Fruit fly (Drosophila melanogaster): ENCODE measurements around the gene CG17078.

dm6 chr2L:290373-290772 is 12.3 kb upstream of the CG17078 start:
- TF ChIP-seq tj (GFP tag; optimal IDR thresholded peaks at IDR 0.05): no peak
- no peak for TF ChIP-seq kay (GFP tag; ENCODE audit: borderline replicate concordance)
- no peak for TF ChIP-seq CG33017 (tag; optimal IDR thresholded peaks at IDR 0.05)
- TF ChIP-seq CG12768 (GFP tag; optimal IDR thresholded peaks at IDR 0.05): no peak
- TF ChIP-seq CG7045 (GFP tag; optimal IDR thresholded peaks at IDR 0.05): no peak
- TF ChIP-seq ovo (GFP tag; optimal IDR thresholded peaks at IDR 0.05): no peak
- TF ChIP-seq bab1 (GFP tag; optimal IDR thresholded peaks at IDR 0.05): no peak
- no peak for TF ChIP-seq CG14711 (tag; optimal IDR thresholded peaks at IDR 0.05)
- no peak for TF ChIP-seq CG5204 (GFP tag; optimal IDR thresholded peaks at IDR 0.05)
- no peak for TF ChIP-seq toe (GFP tag; optimal IDR thresholded peaks at IDR 0.05)
- TF ChIP-seq Mnt (GFP tag; optimal IDR thresholded peaks at IDR 0.05): no peak
- no peak for TF ChIP-seq cnc (optimal IDR thresholded peaks at IDR 0.05)

Measured in whole organism, adult.